Worm (Caenorhabditis elegans): ENCODE data around the gene Y39E4B.5.

The Y39E4B.5 gene

DNA sequence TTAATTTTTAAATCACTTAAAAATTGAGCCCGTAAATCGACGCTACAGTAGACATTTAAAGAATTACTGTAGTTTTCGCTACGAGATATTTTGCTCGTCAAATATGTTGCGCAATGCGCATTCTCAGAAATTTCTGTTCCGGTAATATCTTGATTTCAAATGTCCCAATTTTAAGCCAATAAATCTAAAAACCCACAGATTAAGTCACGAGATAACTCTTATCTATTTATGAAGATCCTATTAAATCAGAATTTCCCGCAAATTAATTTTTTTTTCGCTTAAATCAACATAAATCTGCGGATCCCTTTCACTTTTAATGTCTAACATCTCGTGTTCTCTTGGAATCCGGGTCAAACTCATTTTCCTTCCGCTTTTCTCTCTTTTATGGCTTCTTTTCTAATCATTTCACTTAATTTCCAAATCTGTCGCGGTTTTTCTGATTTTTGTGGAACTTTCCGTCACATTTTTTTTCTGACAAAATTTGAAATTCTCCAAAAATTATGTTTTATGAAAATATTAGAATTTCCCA is 46.8 kb downstream of the Y39E4B.5 start:
- TF ChIP-seq ceh-36 (tag; optimal IDR thresholded peaks at IDR 0.05) (no peak), hnd-1 (tag; optimal IDR thresholded peaks at IDR 0.05) (no peak), pes-1 (GFP tag; IDR thresholded peaks at IDR 0.05) (no peak), flt-1 (GFP tag; IDR thresholded peaks at IDR 0.05) (no peak), ama-1 (optimal IDR thresholded peaks at IDR 0.05) (no peak), hmbx-1 (tag; optimal IDR thresholded peaks at IDR 0.05) (no peak), ets-7 (tag; optimal IDR thresholded peaks at IDR 0.05) (no peak), tbx-37 (GFP tag; conservative IDR thresholded peaks at IDR 0.05) (no peak), tbx-11 (GFP tag; IDR thresholded peaks at IDR 0.05) (no peak), tra-4 (tag; optimal IDR thresholded peaks at IDR 0.05) (no peak), scrt-1 (GFP tag; IDR thresholded peaks at IDR 0.05) (no peak)
